Fruit fly (Drosophila melanogaster) whole organism, embryonic: ENCODE data around the gene Creld.
A peak's percentile ranks its signal among the peaks of the same experiment; 100 is the strongest.

ENCODE experiments used
- Adf1 ChIP-seq: fragments of 200-800 bp; sonication (Bioruptor generic); IDR thresholded peaks from 2 replicates; pipeline ENCODE4 v1.3.6; 2022; ENCODE audit warnings: missing biosample characterization, missing genetic modification characterization
- Bteb2 ChIP-seq: fragments of 200-800 bp; sonication (Bioruptor generic); optimal IDR thresholded peaks from 2 replicates; lab custom pipeline; 2016; ENCODE audit warnings: missing biosample characterization, missing genetic modification characterization
- CG10267 ChIP-seq: fragments of 200-800 bp; sonication (Bioruptor generic); optimal IDR thresholded peaks from 2 replicates; lab custom pipeline; 2018; ENCODE audit warnings: missing biosample characterization, mild to moderate bottlenecking, missing genetic modification characterization, moderate library complexity
- CG10321 ChIP-seq: fragments of 200-800 bp; sonication (Bioruptor generic); IDR thresholded peaks from 2 replicates; pipeline ENCODE4 v1.3.6; 2022; ENCODE audit warnings: missing biosample characterization, missing genetic modification characterization
- CG12155 ChIP-seq: fragments of 200-800 bp; sonication (Bioruptor generic); optimal IDR thresholded peaks from 3 replicates; lab custom pipeline; 2016; ENCODE audit warnings: missing biosample characterization, missing genetic modification characterization
- CG12391 ChIP-seq: fragments of 200-800 bp; sonication (Bioruptor generic); optimal IDR thresholded peaks from 3 replicates; lab custom pipeline; 2018; ENCODE audit warnings: missing biosample characterization, mild to moderate bottlenecking, missing genetic modification characterization, moderate library complexity
- CG12942 ChIP-seq: fragments of 200-800 bp; sonication (Bioruptor generic); optimal IDR thresholded peaks from 3 replicates; lab custom pipeline; 2016; ENCODE audit warnings: missing biosample characterization, missing genetic modification characterization
- CG13123 ChIP-seq: fragments of 200-800 bp; sonication (Bioruptor generic); optimal IDR thresholded peaks from 2 replicates; lab custom pipeline; 2016; ENCODE audit warnings: missing biosample characterization, missing genetic modification characterization
- CG14860 ChIP-seq: fragments of 200-800 bp; sonication (Bioruptor generic); IDR thresholded peaks from 3 replicates; pipeline ENCODE4 v1.3.6; 2022; ENCODE audit warnings: missing biosample characterization, missing genetic modification characterization; ENCODE audit not compliant: partially characterized antibody
- CG17186 ChIP-seq: fragments of 200-800 bp; sonication (Bioruptor generic); optimal IDR thresholded peaks from 3 replicates; lab custom pipeline; 2017; ENCODE audit warnings: missing biosample characterization, missing genetic modification reagents, missing genetic modification characterization
- CG17359 ChIP-seq: fragments of 200-800 bp; sonication (Bioruptor generic); optimal IDR thresholded peaks from 3 replicates; lab custom pipeline; 2018; ENCODE audit warnings: missing biosample characterization, mild to moderate bottlenecking, missing genetic modification characterization, moderate library complexity
- CG7556 ChIP-seq: fragments of 200-800 bp; sonication (Bioruptor generic); optimal IDR thresholded peaks from 2 replicates; lab custom pipeline; 2017; ENCODE audit warnings: missing biosample characterization, mild to moderate bottlenecking, missing genetic modification characterization
- Fer2 ChIP-seq: fragments of 200-800 bp; sonication (Bioruptor generic); optimal IDR thresholded peaks from 2 replicates; lab custom pipeline; 2018; ENCODE audit warnings: missing biosample characterization, mild to moderate bottlenecking, missing genetic modification characterization, moderate library complexity
- Gug ChIP-seq: fragments of 200-800 bp; sonication (Bioruptor generic); IDR thresholded peaks from 4 replicates; pipeline ENCODE4 v1.3.6; 2022; ENCODE audit warnings: missing biosample characterization, missing genetic modification characterization
- HmgD ChIP-seq: fragments of 200-800 bp; sonication (Bioruptor generic); optimal IDR thresholded peaks from 3 replicates; lab custom pipeline; 2016; ENCODE audit warnings: missing biosample characterization, missing genetic modification characterization
- Hr3 ChIP-seq: fragments of 200-800 bp; sonication (Bioruptor generic); optimal IDR thresholded peaks from 3 replicates; lab custom pipeline; 2016; ENCODE audit warnings: missing biosample characterization, missing genetic modification characterization
- Hr51 ChIP-seq, 2 experiments: fragments of 200-800 bp; sonication (Bioruptor generic); optimal IDR thresholded peaks; 2 replicates in 1 of 2; 3 replicates in 1 of 2; lab custom pipeline; 2016 to 2018; ENCODE audit warnings: missing biosample characterization in 2 of 2, missing genetic modification characterization in 2 of 2, mild to moderate bottlenecking in 1 of 2, moderate library complexity in 1 of 2
- Jarid2 ChIP-seq: fragments of 200-800 bp; sonication (Bioruptor generic); optimal IDR thresholded peaks from 3 replicates; lab custom pipeline; 2017; ENCODE audit warnings: mild to moderate bottlenecking, missing biosample characterization, missing genetic modification reagents, missing genetic modification characterization
- Mrtf ChIP-seq: fragments of 200-800 bp; sonication (Bioruptor generic); IDR thresholded peaks from 3 replicates; pipeline ENCODE4 v1.3.6; 2022; ENCODE audit warnings: missing biosample characterization, missing genetic modification characterization
- Tbp ChIP-seq: fragments of >200 bp; optimal IDR thresholded peaks from 2 replicates; lab custom pipeline; 2018; ENCODE audit warnings: missing biosample characterization, missing genetic modification characterization
- ash1 ChIP-seq: fragments of 200-800 bp; sonication (Bioruptor generic); optimal IDR thresholded peaks from 2 replicates; lab custom pipeline; 2018; ENCODE audit warnings: missing biosample characterization, mild to moderate bottlenecking, missing genetic modification characterization
- bcd ChIP-seq: fragments of 200-800 bp; sonication (Bioruptor generic); optimal IDR thresholded peaks from 2 replicates; lab custom pipeline; 2017; ENCODE audit warnings: missing biosample characterization, mild to moderate bottlenecking, missing genetic modification characterization
- caup ChIP-seq: fragments of 200-800 bp; sonication (Bioruptor generic); optimal IDR thresholded peaks from 3 replicates; lab custom pipeline; 2017; ENCODE audit warnings: missing biosample characterization, mild to moderate bottlenecking, missing genetic modification characterization, moderate library complexity; ENCODE audit not compliant: severe bottlenecking
- da ChIP-seq: fragments of 200-800 bp; sonication (Bioruptor generic); optimal IDR thresholded peaks from 2 replicates; lab custom pipeline; 2016; ENCODE audit warnings: missing biosample characterization, missing genetic modification characterization
- dmrt11E ChIP-seq: fragments of 200-800 bp; sonication (Bioruptor generic); optimal IDR thresholded peaks from 3 replicates; lab custom pipeline; 2018; ENCODE audit warnings: missing biosample characterization, mild to moderate bottlenecking, missing genetic modification characterization, moderate library complexity
- emc ChIP-seq: fragments of 200-800 bp; sonication (Bioruptor generic); optimal IDR thresholded peaks from 2 replicates; lab custom pipeline; 2016; ENCODE audit warnings: missing biosample characterization, missing genetic modification characterization
- gsb ChIP-seq: fragments of 200-800 bp; sonication (Bioruptor generic); IDR thresholded peaks from 2 replicates; pipeline ENCODE4 v1.3.6; 2022; ENCODE audit warnings: missing biosample characterization, missing genetic modification characterization
- gsb-n ChIP-seq: fragments of 200-800 bp; sonication (Bioruptor generic); optimal IDR thresholded peaks from 3 replicates; lab custom pipeline; 2018; ENCODE audit warnings: missing biosample characterization, mild to moderate bottlenecking, missing genetic modification characterization
- jigr1 ChIP-seq: fragments of 200-800 bp; sonication (Bioruptor generic); IDR thresholded peaks from 3 replicates; pipeline ENCODE4 v1.3.6; 2022; ENCODE audit warnings: missing biosample characterization, missing genetic modification characterization
- maf-S ChIP-seq: fragments of 200-800 bp; sonication (Bioruptor generic); optimal IDR thresholded peaks from 2 replicates; lab custom pipeline; 2016; ENCODE audit warnings: missing biosample characterization, missing genetic modification characterization
- nerfin-1 ChIP-seq: fragments of 200-800 bp; sonication (Bioruptor generic); optimal IDR thresholded peaks from 3 replicates; lab custom pipeline; 2019; ENCODE audit warnings: missing biosample characterization, mild to moderate bottlenecking, missing genetic modification characterization, moderate library complexity
- p53 ChIP-seq: fragments of 200-800 bp; sonication (Bioruptor generic); optimal IDR thresholded peaks from 2 replicates; lab custom pipeline; 2016; ENCODE audit warnings: missing biosample characterization, missing genetic modification characterization
- pan ChIP-seq, 4 experiments: fragments of >200 bp in 3 of 4; fragments of 200-800 bp in 1 of 4; sonication (Bioruptor generic) in 1 of 4; optimal IDR thresholded peaks in 3 of 4; IDR thresholded peaks in 1 of 4; 2 replicates each; pipeline versions ENCODE4 v1.3.6 to Lab custom; 2017 to 2022; ENCODE audit warnings: missing biosample characterization in 2 of 4, missing genetic modification characterization in 2 of 4, mixed read lengths in 1 of 4
- sna ChIP-seq: fragments of 200-800 bp; sonication (Bioruptor generic); IDR thresholded peaks from 2 replicates; pipeline ENCODE4 v1.3.6; 2022; ENCODE audit warnings: missing biosample characterization, missing genetic modification characterization; ENCODE audit not compliant: partially characterized antibody
- sqz ChIP-seq: fragments of 200-800 bp; sonication (Bioruptor generic); optimal IDR thresholded peaks from 3 replicates; lab custom pipeline; 2018; ENCODE audit warnings: missing biosample characterization, mild to moderate bottlenecking, missing genetic modification characterization
- sug ChIP-seq: fragments of 200-800 bp; optimal IDR thresholded peaks from 2 replicates; lab custom pipeline; 2019; ENCODE audit warnings: missing biosample characterization, mild to moderate bottlenecking, missing genetic modification characterization, moderate library complexity
- vfl ChIP-seq: fragments of 200-800 bp; sonication (Bioruptor generic); optimal IDR thresholded peaks from 2 replicates; lab custom pipeline; 2016; ENCODE audit warnings: missing biosample characterization, missing genetic modification characterization
- vvl ChIP-seq: fragments of 200-800 bp; sonication (Bioruptor generic); IDR thresholded peaks from 2 replicates; pipeline ENCODE4 v1.3.6; 2022; ENCODE audit warnings: missing biosample characterization, missing genetic modification characterization
- wor ChIP-seq: fragments of 200-800 bp; sonication (Bioruptor generic); IDR thresholded peaks from 2 replicates; pipeline ENCODE4 v1.3.6; 2022; ENCODE audit warnings: missing biosample characterization, missing genetic modification characterization
- zen2 ChIP-seq: fragments of 200-800 bp; sonication (Bioruptor generic); IDR thresholded peaks from 3 replicates; pipeline ENCODE4 v1.3.6; 2022; ENCODE audit warnings: missing biosample characterization, missing genetic modification characterization; ENCODE audit not compliant: partially characterized antibody

The Creld gene

DNA sequence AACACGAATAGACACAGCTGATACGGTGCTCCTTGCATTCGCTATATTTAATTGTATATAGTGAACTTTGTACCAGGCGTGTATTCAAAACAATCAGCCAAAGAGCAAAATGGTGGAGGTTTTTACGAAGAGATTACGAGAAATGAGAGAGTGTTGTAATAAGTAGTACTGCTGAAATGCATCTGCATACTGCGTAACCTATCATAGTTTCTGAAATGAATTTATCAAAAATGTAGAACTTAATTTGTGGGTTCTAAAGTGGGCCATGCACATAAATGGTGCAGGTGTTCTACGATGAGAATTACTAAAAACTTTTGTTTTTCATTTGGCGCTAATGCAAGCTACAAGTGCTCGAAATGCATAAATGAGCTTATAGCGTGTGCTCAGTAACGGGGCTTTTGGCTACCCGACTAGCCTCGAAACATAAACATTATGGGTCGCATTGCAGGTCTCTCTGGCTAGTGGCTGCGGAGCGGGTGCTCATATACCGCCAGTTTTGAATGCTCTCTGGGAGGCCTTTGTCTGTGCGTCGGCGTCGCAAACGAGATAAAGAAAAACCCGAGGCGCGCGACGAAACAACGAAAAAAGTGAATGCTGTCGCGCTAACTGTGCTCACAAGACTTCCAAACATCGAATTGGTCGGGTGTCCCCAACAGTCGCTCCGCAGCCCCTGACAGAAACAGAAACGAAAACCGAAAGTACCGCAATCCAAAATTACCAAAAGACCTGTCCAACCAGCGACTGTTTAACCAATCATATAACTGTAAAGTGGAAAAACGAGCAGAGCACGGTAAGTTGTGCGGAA is 29.5 kb downstream of the Creld start, which contains the start of gene Gs1 (continued):
- TF ChIP-seq Adf1 (GFP tag; lab: Robert Waterston, UW) (peak; percentile 79), bcd (GFP tag; lab: Kevin White, UChicago) (no peak), CG17186 (GFP tag; lab: Kevin White, UChicago) (no peak), Fer2 (no peak), pan (optimal IDR thresholded peaks at IDR 0.05; lab: Kevin White, UChicago) (no peak), pan (GFP tag; optimal IDR thresholded peaks at IDR 0.05 in 1 of 2, IDR thresholded peaks at IDR 0.05 in 1 of 2) (peak in 1 of 2 experiments; percentile 29), CG12391 (tag; lab: Kevin White, UChicago) (no peak), CG14860 (GFP tag; lab: Robert Waterston, UW) (no peak), CG7556 (no peak), CG10321 (no peak; the same call in 1 of the 2 replicates), CG17359 (tag; lab: Kevin White, UChicago) (peak; percentile 17), nerfin-1 (tag; lab: Kevin White, UChicago) (no peak), Gug (GFP tag; lab: Robert Waterston, UW) (no peak), emc (GFP tag; lab: Kevin White, UChicago) (no peak), HmgD (no peak), vfl (GFP tag; lab: Kevin White, UChicago) (no peak), sug (peak; percentile 84), maf-S (no peak), jigr1 (GFP tag; lab: Robert Waterston, UW) (no peak), gsb-n (tag; lab: Kevin White, UChicago) (peak; percentile 27), p53 (GFP tag; lab: Kevin White, UChicago) (no peak), Tbp (no peak), Mrtf (no peak), wor (GFP tag; lab: Robert Waterston, UW) (no peak), CG12942 (GFP tag; lab: Kevin White, UChicago) (no peak), sqz (GFP tag; lab: Kevin White, UChicago) (peak; percentile 66), gsb (GFP tag; lab: Robert Waterston, UW) (no peak), zen2 (GFP tag; lab: Robert Waterston, UW) (peak; percentile 68; the same call in 2 of the 3 replicates), Jarid2 (GFP tag; lab: Kevin White, UChicago) (peak; percentile 89), caup (GFP tag; lab: Kevin White, UChicago) (peak; percentile 60), sna (GFP tag; lab: Robert Waterston, UW) (0 out of 2 replicates have a peak, but pooled peaks have one; percentile 53), vvl (peak; percentile 59; the same call in 1 of the 2 replicates), CG12155 (GFP tag; lab: Kevin White, UChicago) (no peak), Bteb2 (GFP tag; lab: Kevin White, UChicago) (no peak), ash1 (no peak), CG10267 (tag; lab: Kevin White, UChicago) (peak; percentile 13), Hr51 (GFP tag; optimal IDR thresholded peaks at IDR 0.05; lab: Kevin White, UChicago) (peak in 1 of 2 experiments; percentile 21), CG13123 (GFP tag; lab: Kevin White, UChicago) (no peak), dmrt11E (no peak), Hr3 (no peak), da (no peak)
